Fruit fly (Drosophila melanogaster) ovary, adult (tissue): ENCODE measurements around the gene GluProRS.

Experiments
- CG17801 ChIP-seq: fragments of 200-800 bp; optimal IDR thresholded peaks from 2 replicates; lab custom pipeline; 2019; ENCODE audit warnings: missing biosample characterization, mild to moderate bottlenecking, missing genetic modification characterization, moderate library complexity; ENCODE audit not compliant: partially characterized antibody

Gene GluProRS

dm6 chr3R:23915967-23916366 lies 42.2 kb downstream of the GluProRS start:
- no peak for TF ChIP-seq CG17801 (GFP tag; lab: Kevin White, UChicago)

dm6 chr3R:23915042-23915428 lies 43.2 kb downstream of the GluProRS start:
- TF ChIP-seq CG17801 (GFP tag; lab: Kevin White, UChicago): no peak

dm6 chr3R:23914415-23915041 lies 43.7 kb downstream of the GluProRS start:
- no peak for TF ChIP-seq CG17801 (GFP tag; lab: Kevin White, UChicago)

- TF ChIP-seq CG17801 (GFP tag; lab: Kevin White, UChicago): no peak
Measured at dm6 chr3R:23912349-23912748, 45.8 kb downstream of the GluProRS start.

dm6 chr3R:23911073-23911690 lies 47.0 kb downstream of the GluProRS start:
- TF ChIP-seq CG17801 (GFP tag; lab: Kevin White, UChicago): no peak

- no peak for TF ChIP-seq CG17801 (GFP tag; lab: Kevin White, UChicago)
Measured at dm6 chr3R:23910260-23910887, 47.8 kb downstream of the GluProRS start.

- TF ChIP-seq CG17801 (GFP tag; lab: Kevin White, UChicago): no peak
Measured at dm6 chr3R:23909347-23909862, 48.8 kb downstream of the GluProRS start.

- no peak for TF ChIP-seq CG17801 (GFP tag; lab: Kevin White, UChicago)
Measured at dm6 chr3R:23903425-23903824, 54.8 kb downstream of the GluProRS start.

dm6 chr3R:23902557-23902956 lies 55.6 kb downstream of the GluProRS start:
- TF ChIP-seq CG17801 (GFP tag; lab: Kevin White, UChicago): no peak
